Worm (Caenorhabditis elegans): Measurements from ENCODE around the gene lev-9.

The lev-9 gene

ce11 chrX:6255561-6255960, 36.0 kb downstream of the lev-9 start (continued):
- TF ChIP-seq skn-1 (tag; optimal IDR thresholded peaks at IDR 0.05) (no peak), attf-4 (tag; optimal IDR thresholded peaks at IDR 0.05) (no peak), lin-1 (GFP tag; IDR thresholded peaks at IDR 0.05) (peak; percentile 77), daf-12 (tag; optimal IDR thresholded peaks at IDR 0.05) (no peak)

ce11 chrX:6254671-6255031, 36.9 kb downstream of the lev-9 start:
- peak; percentile 25 for TF ChIP-seq hlh-30 (tag; optimal IDR thresholded peaks at IDR 0.05; ENCODE audit: insufficient read depth)
- no peak for TF ChIP-seq snpc-1.2 (GFP tag; IDR thresholded peaks at IDR 0.05)

- TF ChIP-seq mdt-29 (GFP tag; IDR thresholded peaks at IDR 0.05) (peak; percentile 65), F37D6.2 (tag; optimal IDR thresholded peaks at IDR 0.05) (no peak), zfp-3 (GFP tag; conservative IDR thresholded peaks at IDR 0.05) (peak; percentile 68), egl-27 (tag; optimal IDR thresholded peaks at IDR 0.05) (no peak), dpl-1 (GFP tag; optimal IDR thresholded peaks at IDR 0.05) (no peak), nhr-111 (GFP tag; optimal IDR thresholded peaks at IDR 0.05) (no peak), lin-39 (tag; optimal IDR thresholded peaks at IDR 0.05) (no peak), zag-1 (tag; optimal IDR thresholded peaks at IDR 0.05) (no peak), php-3 (GFP tag; IDR thresholded peaks at IDR 0.05) (peak; percentile 56; the same call in 1 of the 2 replicates), daf-16 (GFP tag; optimal IDR thresholded peaks at IDR 0.05) (peak in 1 of 2 experiments; percentile 79), daf-16 (tag; optimal IDR thresholded peaks at IDR 0.05) (peak; percentile 87), ZK337.2 (GFP tag; IDR thresholded peaks at IDR 0.05) (no peak; the same call in 1 of the 2 replicates), zip-11 (GFP tag; IDR thresholded peaks at IDR 0.05) (no peak), D1046.2 (GFP tag; IDR thresholded peaks at IDR 0.05) (no peak), ceh-28 (tag; optimal IDR thresholded peaks at IDR 0.05) (peak; percentile 66), vab-7 (GFP tag; IDR thresholded peaks at IDR 0.05) (no peak), aha-1 (tag) (peak; percentile 95), nhr-102 (tag; optimal IDR thresholded peaks at IDR 0.05) (peak; percentile 73), ztf-11 (tag; optimal IDR thresholded peaks at IDR 0.05) (no peak), arid-1 (GFP tag; conservative IDR thresholded peaks at IDR 0.05) (no peak), skn-1 (tag; optimal IDR thresholded peaks at IDR 0.05) (no peak), fos-1 (tag; optimal IDR thresholded peaks at IDR 0.05) (no peak), nhr-77 (tag; optimal IDR thresholded peaks at IDR 0.05) (no peak), lsy-2 (tag; optimal IDR thresholded peaks at IDR 0.05) (peak; percentile 1 to 46), nhr-10 (tag; optimal IDR thresholded peaks at IDR 0.05) (peak; percentile 7), tra-1 (GFP tag; IDR thresholded peaks at IDR 0.05) (peak; percentile 53; the same call in 1 of the 2 replicates), snpc-1.2 (GFP tag; IDR thresholded peaks at IDR 0.05) (no peak; the same call in 1 of the 2 replicates), madf-9 (GFP tag; conservative IDR thresholded peaks at IDR 0.05) (0 out of 2 replicates have a peak, but pooled peaks have one; percentile 14), hif-1 (tag; optimal IDR thresholded peaks at IDR 0.05) (peak in 1 of 2 experiments; percentile 90), tag-97 (GFP tag; IDR thresholded peaks at IDR 0.05) (no peak), hlh-30 (tag; optimal IDR thresholded peaks at IDR 0.05; ENCODE audit: insufficient read depth) (peak; percentile 78), ceh-62 (tag; optimal IDR thresholded peaks at IDR 0.05) (no peak), nhr-6 (tag; optimal IDR thresholded peaks at IDR 0.05) (no peak), lir-3 (tag; optimal IDR thresholded peaks at IDR 0.05) (peak; percentile 23), daf-12 (tag; optimal IDR thresholded peaks at IDR 0.05) (no peak), Y105C5A.15 (GFP tag; IDR thresholded peaks at IDR 0.05) (no peak), ceh-20 (GFP tag; IDR thresholded peaks at IDR 0.05) (no peak; the same call in none of the 2 replicates), lin-15B (tag; optimal IDR thresholded peaks at IDR 0.05) (no peak), zip-2 (tag; optimal IDR thresholded peaks at IDR 0.05) (no peak), nhr-28 (tag; optimal IDR thresholded peaks at IDR 0.05) (peak; percentile 85), mxl-2 (GFP tag; conservative IDR thresholded peaks at IDR 0.05) (no peak), ceh-82 (tag; optimal IDR thresholded peaks at IDR 0.05) (no peak), ama-1 (optimal IDR thresholded peaks at IDR 0.05) (peak; percentile 73), lim-7 (GFP tag; IDR thresholded peaks at IDR 0.05) (no peak), lin-13 (GFP tag; optimal IDR thresholded peaks at IDR 0.05) (no peak)
Observed at ce11 chrX:6253899-6254670, 37.4 kb downstream of the lev-9 start.
